Worm (Caenorhabditis elegans) whole organism, late embryonic: ENCODE data around the gene fbxa-138.

Experiments used
- C08G9.2 ChIP-seq: sonication (generic microtip); optimal IDR thresholded peaks from 2 replicates; lab custom pipeline; 2016; ENCODE audit warnings: mild to moderate bottlenecking, missing genetic modification characterization, moderate library complexity, missing compliant biosample characterization
- T23F11.4 ChIP-seq: fragments of 200-800 bp; sonication (Bioruptor generic); optimal IDR thresholded peaks from 2 replicates; lab custom pipeline; 2018; ENCODE audit warnings: mild to moderate bottlenecking, missing genetic modification characterization, missing compliant biosample characterization
- eyg-1 ChIP-seq: sonication (generic microtip); optimal IDR thresholded peaks from 2 replicates; lab custom pipeline; 2016; ENCODE audit warnings: missing genotype, missing genetic modification characterization, missing compliant biosample characterization
- hlh-13 ChIP-seq: fragments of 200-800 bp; sonication (Bioruptor generic); optimal IDR thresholded peaks from 2 replicates; lab custom pipeline; 2018; ENCODE audit warnings: mild to moderate bottlenecking, missing genetic modification characterization, missing compliant biosample characterization
- pqm-1 ChIP-seq: sonication (generic microtip); optimal IDR thresholded peaks from 2 replicates; lab custom pipeline; 2016; ENCODE audit warnings: missing genetic modification characterization, missing compliant biosample characterization
- sdc-2 ChIP-seq: sonication (generic microtip); optimal IDR thresholded peaks from 2 replicates; lab custom pipeline; 2016; ENCODE audit warnings: missing genotype, missing genetic modification characterization, missing compliant biosample characterization

- no peak for TF ChIP-seq C08G9.2 (tag; lab: Kevin White, UChicago)
- TF ChIP-seq pqm-1 (tag; lab: Kevin White, UChicago): no peak
- TF ChIP-seq T23F11.4: no peak
- no peak for TF ChIP-seq eyg-1 (tag; lab: Kevin White, UChicago)
- no peak for TF ChIP-seq hlh-13 (GFP tag; lab: Kevin White, UChicago)
- TF ChIP-seq sdc-2 (tag; lab: Kevin White, UChicago): no peak
These were observed 35.8 kb upstream of the fbxa-138 start for ce11 chrIII:1419700-1420356.
